Fruit fly (Drosophila melanogaster) whole organism, embryonic: ENCODE measurements around the gene Etfb.
A peak's percentile ranks its signal among the peaks of the same experiment; 100 is the strongest.

ENCODE experiments used
- Awh ChIP-seq: fragments of 200-800 bp; sonication (Bioruptor generic); IDR thresholded peaks from 2 replicates; pipeline ENCODE4, ENCODE4 v1.3.6; 2022; ENCODE audit warnings: missing biosample characterization, missing genetic modification characterization
- CG10267 ChIP-seq: fragments of 200-800 bp; sonication (Bioruptor generic); optimal IDR thresholded peaks from 2 replicates; lab custom pipeline; 2018; ENCODE audit warnings: missing biosample characterization, mild to moderate bottlenecking, missing genetic modification characterization, moderate library complexity
- CG10274 ChIP-seq: fragments of 200-800 bp; sonication (Bioruptor generic); optimal IDR thresholded peaks from 3 replicates; lab custom pipeline; 2017; ENCODE audit warnings: missing biosample characterization, mild to moderate bottlenecking, missing genetic modification characterization
- CG10431 ChIP-seq: fragments of 200-800 bp; sonication (Bioruptor generic); optimal IDR thresholded peaks from 3 replicates; lab custom pipeline; 2018; ENCODE audit warnings: missing biosample characterization, mild to moderate bottlenecking, missing genetic modification characterization
- CG11247 ChIP-seq: fragments of 200-800 bp; sonication (Bioruptor generic); IDR thresholded peaks from 2 replicates; pipeline ENCODE4 v1.3.6; 2022; ENCODE audit warnings: missing biosample characterization, missing genetic modification characterization
- CG12236 ChIP-seq: fragments of 200-800 bp; sonication (Bioruptor generic); optimal IDR thresholded peaks from 2 replicates; lab custom pipeline; 2016; ENCODE audit warnings: missing biosample characterization, missing genetic modification characterization
- CG12942 ChIP-seq: fragments of 200-800 bp; sonication (Bioruptor generic); optimal IDR thresholded peaks from 3 replicates; lab custom pipeline; 2016; ENCODE audit warnings: missing biosample characterization, missing genetic modification characterization
- CG13775 ChIP-seq: fragments of 200-800 bp; sonication (Bioruptor generic); optimal IDR thresholded peaks from 3 replicates; lab custom pipeline; 2017; ENCODE audit warnings: missing biosample characterization, mild to moderate bottlenecking, missing genetic modification characterization
- CG14710 ChIP-seq: fragments of 200-800 bp; sonication (Bioruptor generic); optimal IDR thresholded peaks from 3 replicates; lab custom pipeline; 2019; ENCODE audit warnings: missing biosample characterization, mild to moderate bottlenecking, missing genetic modification characterization, moderate library complexity
- CG14965 ChIP-seq: fragments of 200-800 bp; sonication (Bioruptor generic); optimal IDR thresholded peaks from 2 replicates; lab custom pipeline; 2016; ENCODE audit warnings: missing biosample characterization, missing genetic modification characterization, borderline replicate concordance
- CG17359 ChIP-seq: fragments of 200-800 bp; sonication (Bioruptor generic); optimal IDR thresholded peaks from 3 replicates; lab custom pipeline; 2018; ENCODE audit warnings: missing biosample characterization, mild to moderate bottlenecking, missing genetic modification characterization, moderate library complexity
- CG17361 ChIP-seq: fragments of 200-800 bp; sonication (Bioruptor generic); IDR thresholded peaks from 3 replicates; pipeline ENCODE4 v1.3.6; 2022; ENCODE audit warnings: missing biosample characterization, missing genetic modification characterization
- CG2116 ChIP-seq: fragments of 200-800 bp; sonication (Bioruptor generic); optimal IDR thresholded peaks from 3 replicates; lab custom pipeline; 2018; ENCODE audit warnings: missing biosample characterization, mild to moderate bottlenecking, missing genetic modification characterization
- CG2120 ChIP-seq: fragments of 200-800 bp; sonication (Bioruptor generic); optimal IDR thresholded peaks from 3 replicates; lab custom pipeline; 2016; ENCODE audit warnings: missing biosample characterization, missing genetic modification characterization
- CG3163 ChIP-seq: fragments of 200-800 bp; sonication (Bioruptor generic); optimal IDR thresholded peaks from 3 replicates; lab custom pipeline; 2016; ENCODE audit warnings: missing biosample characterization, missing genetic modification characterization
- CG3847 ChIP-seq: fragments of 200-800 bp; sonication (Bioruptor generic); IDR thresholded peaks from 2 replicates; pipeline ENCODE4 v1.3.6; 2022; ENCODE audit warnings: missing biosample characterization, missing genetic modification characterization
- CG3995 ChIP-seq: fragments of 200-800 bp; sonication (Bioruptor generic); optimal IDR thresholded peaks from 3 replicates; lab custom pipeline; 2016; ENCODE audit warnings: missing biosample characterization, missing genetic modification characterization
- CG4820 ChIP-seq: fragments of 200-800 bp; sonication (Bioruptor generic); optimal IDR thresholded peaks from 3 replicates; lab custom pipeline; 2016; ENCODE audit warnings: missing biosample characterization, missing genetic modification characterization
- CG5180 ChIP-seq: fragments of 200-800 bp; sonication (Bioruptor generic); optimal IDR thresholded peaks from 3 replicates; lab custom pipeline; 2017; ENCODE audit warnings: missing biosample characterization, missing genetic modification characterization, mild to moderate bottlenecking, moderate library complexity, missing genetic modification reagents
- CG6254 ChIP-seq: fragments of 200-800 bp; sonication (Bioruptor generic); optimal IDR thresholded peaks from 3 replicates; lab custom pipeline; 2017; ENCODE audit warnings: mild to moderate bottlenecking, missing biosample characterization, missing genetic modification reagents, missing genetic modification characterization
- CG6813 ChIP-seq: fragments of 200-800 bp; sonication (Bioruptor generic); optimal IDR thresholded peaks from 2 replicates; lab custom pipeline; 2017; ENCODE audit warnings: missing biosample characterization, missing genetic modification characterization, mild to moderate bottlenecking, moderate library complexity, missing genetic modification reagents
- CG7271 ChIP-seq: fragments of 200-800 bp; sonication (Bioruptor generic); optimal IDR thresholded peaks from 2 replicates; lab custom pipeline; 2018; ENCODE audit warnings: missing biosample characterization, mild to moderate bottlenecking, missing genetic modification characterization, moderate library complexity
- CG7357 ChIP-seq: fragments of 200-800 bp; sonication (Bioruptor generic); IDR thresholded peaks from 3 replicates; pipeline ENCODE4 v1.3.6; 2022; ENCODE audit warnings: missing biosample characterization, missing genetic modification characterization
- CG7786 ChIP-seq: fragments of 200-800 bp; sonication (Bioruptor generic); optimal IDR thresholded peaks from 2 replicates; lab custom pipeline; 2016; ENCODE audit warnings: missing biosample characterization, missing genetic modification characterization
- CG7963 ChIP-seq: fragments of 200-800 bp; sonication (Bioruptor generic); IDR thresholded peaks from 3 replicates; pipeline ENCODE4 v1.3.6; 2022; ENCODE audit warnings: missing biosample characterization, missing genetic modification characterization; ENCODE audit not compliant: partially characterized antibody
- D19B ChIP-seq: fragments of 200-800 bp; sonication (Bioruptor generic); optimal IDR thresholded peaks from 2 replicates; lab custom pipeline; 2017; ENCODE audit warnings: missing biosample characterization, mild to moderate bottlenecking, missing genetic modification characterization
- Dbx ChIP-seq: fragments of 200-800 bp; sonication (Bioruptor generic); IDR thresholded peaks from 3 replicates; pipeline ENCODE4 v1.3.6; 2022; ENCODE audit warnings: missing biosample characterization, missing genetic modification characterization
- Dip2 ChIP-seq: fragments of 200-800 bp; sonication (Bioruptor generic); IDR thresholded peaks from 2 replicates; pipeline ENCODE4 v1.3.6; 2022; ENCODE audit warnings: missing biosample characterization, missing genetic modification characterization
- HLHmδ ChIP-seq: fragments of 200-800 bp; sonication (Bioruptor generic); optimal IDR thresholded peaks from 2 replicates; lab custom pipeline; 2018; ENCODE audit warnings: missing biosample characterization, mild to moderate bottlenecking, missing genetic modification characterization, moderate library complexity
- Hey ChIP-seq: fragments of 200-800 bp; sonication (Bioruptor generic); optimal IDR thresholded peaks from 3 replicates; lab custom pipeline; 2018; ENCODE audit warnings: missing biosample characterization, mild to moderate bottlenecking, missing genetic modification characterization
- Stat92E ChIP-seq, 3 experiments: fragments of >200 bp in 2 of 3; fragments of 200-800 bp in 1 of 3; sonication (Bioruptor generic) in 1 of 3; optimal IDR thresholded peaks; 2 replicates each; lab custom pipeline; 2017 to 2019; ENCODE audit warnings: missing biosample characterization in 3 of 3, missing genetic modification characterization in 3 of 3, mild to moderate bottlenecking in 1 of 3, moderate library complexity in 1 of 3
- Trl ChIP-seq, 3 experiments: fragments of >200 bp in 2 of 3; fragments of 200-800 bp in 1 of 3; sonication (Bioruptor generic) in 1 of 3; optimal IDR thresholded peaks; 2 replicates in 1 of 3; 3 replicates in 2 of 3; lab custom pipeline; 2016 to 2017; ENCODE audit warnings: missing biosample characterization in 1 of 3, missing genetic modification characterization in 1 of 3
- Xrp1 ChIP-seq: fragments of 200-800 bp; sonication (Bioruptor generic); IDR thresholded peaks from 2 replicates; pipeline ENCODE4 v1.3.6; 2022; ENCODE audit warnings: missing biosample characterization, missing genetic modification characterization
- dpn ChIP-seq, 2 experiments: fragments of 200-800 bp; sonication (Bioruptor generic); optimal IDR thresholded peaks; 3 replicates each; lab custom pipeline; 2016; ENCODE audit warnings: missing biosample characterization in 2 of 2, missing genetic modification characterization in 2 of 2
- esg ChIP-seq: fragments of 200-800 bp; sonication (Bioruptor generic); conservative IDR thresholded peaks from 2 replicates; pipeline ENCODE4 v1.3.6; 2022; ENCODE audit warnings: missing biosample characterization, missing genetic modification characterization
- fd102C ChIP-seq: fragments of 200-800 bp; sonication (Bioruptor generic); optimal IDR thresholded peaks from 2 replicates; lab custom pipeline; 2018; ENCODE audit warnings: missing biosample characterization, mild to moderate bottlenecking, missing genetic modification characterization, moderate library complexity
- fd96Cb ChIP-seq: fragments of 200-800 bp; sonication (Bioruptor generic); optimal IDR thresholded peaks from 2 replicates; lab custom pipeline; 2018; ENCODE audit warnings: missing biosample characterization, mild to moderate bottlenecking, missing genetic modification characterization, moderate library complexity
- gem ChIP-seq: fragments of 200-800 bp; sonication (Bioruptor generic); optimal IDR thresholded peaks from 2 replicates; lab custom pipeline; 2019; ENCODE audit warnings: missing biosample characterization, mild to moderate bottlenecking, missing genetic modification characterization, moderate library complexity
- kni ChIP-seq: fragments of 200-800 bp; sonication (Bioruptor generic); optimal IDR thresholded peaks from 3 replicates; lab custom pipeline; 2017; ENCODE audit warnings: mild to moderate bottlenecking, missing biosample characterization, missing genetic modification reagents, missing genetic modification characterization
- lola ChIP-seq, 3 experiments: fragments of >200 bp in 2 of 3; fragments of 200-800 bp in 1 of 3; sonication (Bioruptor generic) in 1 of 3; optimal IDR thresholded peaks; 2 replicates each; lab custom pipeline; 2017 to 2019; ENCODE audit warnings: missing biosample characterization in 3 of 3, missing genetic modification characterization in 3 of 3, mild to moderate bottlenecking in 1 of 3, moderate library complexity in 1 of 3
- oc ChIP-seq: fragments of 200-800 bp; sonication (Bioruptor generic); optimal IDR thresholded peaks from 2 replicates; lab custom pipeline; 2018; ENCODE audit warnings: missing biosample characterization, mild to moderate bottlenecking, missing genetic modification characterization, moderate library complexity
- peb ChIP-seq: fragments of 200-800 bp; sonication (Bioruptor generic); IDR thresholded peaks from 2 replicates; pipeline ENCODE4 v1.3.6; 2022; ENCODE audit warnings: missing biosample characterization, missing genetic modification characterization
- pfk ChIP-seq: fragments of 200-800 bp; sonication (Bioruptor generic); optimal IDR thresholded peaks from 2 replicates; lab custom pipeline; 2018; ENCODE audit warnings: missing biosample characterization, mild to moderate bottlenecking, missing genetic modification characterization, moderate library complexity
- pita ChIP-seq: fragments of 200-800 bp; sonication (Bioruptor generic); optimal IDR thresholded peaks from 2 replicates; lab custom pipeline; 2017; ENCODE audit warnings: missing biosample characterization, mild to moderate bottlenecking, missing genetic modification characterization
- psq ChIP-seq: fragments of 200-800 bp; sonication (Bioruptor generic); optimal IDR thresholded peaks from 2 replicates; lab custom pipeline; 2017; ENCODE audit warnings: missing biosample characterization, missing genetic modification characterization
- sens ChIP-seq: fragments of 200-800 bp; sonication (Bioruptor generic); peaks from one replicate; lab custom pipeline; 2016; ENCODE audit warnings: missing biosample characterization, missing genetic modification characterization

The Etfb gene

dm6 chr3R:29829228-29829786 is 26.6 kb upstream of the Etfb start (continued):
- no peak for TF ChIP-seq CG17359 (tag; lab: Kevin White, UChicago)
- no peak for TF ChIP-seq CG7271

DNA sequence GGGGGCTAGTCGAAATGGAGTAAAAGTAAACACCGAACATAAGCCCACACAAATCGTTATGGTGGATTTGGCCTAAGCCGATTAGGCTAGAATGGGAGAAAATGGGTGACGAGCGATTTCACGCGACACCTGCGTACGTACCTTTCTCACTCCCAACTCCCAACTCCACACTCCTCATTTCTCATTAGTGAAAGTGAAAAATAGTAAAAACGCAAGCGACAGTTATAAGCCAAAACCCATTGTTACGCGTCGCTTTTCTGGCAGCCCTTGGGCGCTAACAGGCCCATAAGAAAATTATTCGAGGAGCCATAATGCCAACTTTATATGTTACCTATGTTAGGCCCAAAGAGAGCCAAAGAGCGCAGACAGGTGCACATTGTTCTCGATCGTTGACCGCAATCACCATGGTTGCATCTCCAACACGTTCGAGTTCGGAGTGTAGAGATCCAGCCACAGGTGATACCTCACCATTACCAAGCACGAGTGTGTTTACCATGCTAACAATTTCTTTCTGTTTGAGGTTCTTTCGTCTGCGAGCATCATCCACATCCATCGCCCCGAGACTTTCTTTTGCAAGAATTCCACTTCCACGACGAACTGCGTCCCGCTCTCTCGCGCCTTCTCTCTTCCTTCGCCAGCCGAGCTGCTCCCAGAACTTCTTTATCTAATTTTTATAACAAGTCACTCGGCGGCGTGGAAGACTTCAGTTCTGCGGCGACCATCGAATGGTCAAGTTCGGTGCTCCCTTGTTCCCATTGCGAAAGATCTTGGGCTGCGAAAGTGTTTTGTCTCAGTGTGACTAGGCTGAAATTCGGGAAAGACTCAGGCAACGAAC is 15.9 kb upstream of the Etfb start, which contains the start of gene neo:
neo (plus strand) TSS at position 698 of the 835 bp plus-strand sequence.
- TF ChIP-seq D19B (GFP tag; lab: Kevin White, UChicago), result no peak
- no peak for TF ChIP-seq CG10431
- peak; percentile 96 for TF ChIP-seq CG5180 (GFP tag; lab: Kevin White, UChicago)
- TF ChIP-seq Dip2 (GFP tag; lab: Robert Waterston, UW), result no peak
- TF ChIP-seq pita (GFP tag; lab: Kevin White, UChicago), result no peak
- TF ChIP-seq esg (GFP tag; lab: Robert Waterston, UW), result no peak
- TF ChIP-seq CG12236 (GFP tag; lab: Kevin White, UChicago), result no peak
- no peak for TF ChIP-seq CG7963 (GFP tag; lab: Robert Waterston, UW)
- no peak for TF ChIP-seq CG12942
- TF ChIP-seq CG14710, result no peak
- no peak for TF ChIP-seq psq (GFP tag; lab: Kevin White, UChicago)
- no peak for TF ChIP-seq Dbx (GFP tag; lab: Robert Waterston, UW)
- TF ChIP-seq CG7357, result no peak
- no peak for TF ChIP-seq CG2116 (GFP tag; lab: Kevin White, UChicago)
- no peak for TF ChIP-seq Awh (GFP tag; lab: Robert Waterston, UW)
- no peak for TF ChIP-seq CG17361 (GFP tag; lab: Robert Waterston, UW)
- no peak for TF ChIP-seq dpn (GFP tag; optimal IDR thresholded peaks at IDR 0.05; lab: Kevin White, UChicago)
- TF ChIP-seq oc (tag; lab: Kevin White, UChicago), result peak; percentile 89
- TF ChIP-seq lola (GFP tag; optimal IDR thresholded peaks at IDR 0.05; lab: Kevin White, UChicago), result no peak
- TF ChIP-seq CG11247 (GFP tag; lab: Robert Waterston, UW), result no peak
- no peak for TF ChIP-seq CG10267 (tag; lab: Kevin White, UChicago)
- TF ChIP-seq peb (GFP tag; lab: Robert Waterston, UW), result no peak
- TF ChIP-seq CG3847 (GFP tag; lab: Robert Waterston, UW), result no peak
- TF ChIP-seq pfk (GFP tag; lab: Kevin White, UChicago), result no peak
- peak; percentile 12 for TF ChIP-seq HLHmδ (GFP tag; lab: Kevin White, UChicago)
- TF ChIP-seq fd96Cb (tag; lab: Kevin White, UChicago), result no peak
- peak in 1 of 3 experiments; percentile 10 for TF ChIP-seq Stat92E (GFP tag; optimal IDR thresholded peaks at IDR 0.05; lab: Kevin White, UChicago)
- peak in 1 of 2 experiments; percentile 52 for TF ChIP-seq Trl (optimal IDR thresholded peaks at IDR 0.05; lab: Kevin White, UChicago)
- no peak for TF ChIP-seq Trl (GFP tag; optimal IDR thresholded peaks at IDR 0.05; lab: Kevin White, UChicago)
- TF ChIP-seq CG13775 (GFP tag; lab: Kevin White, UChicago), result no peak
- TF ChIP-seq CG6254 (GFP tag; lab: Kevin White, UChicago), result no peak
- TF ChIP-seq CG6813 (GFP tag; lab: Kevin White, UChicago), result no peak
- no peak for TF ChIP-seq CG4820 (GFP tag; lab: Kevin White, UChicago)
- TF ChIP-seq CG7786 (GFP tag; lab: Kevin White, UChicago), result no peak
- no peak for TF ChIP-seq CG3995 (GFP tag; lab: Kevin White, UChicago)
- peak; percentile 44 for TF ChIP-seq sens
- no peak for TF ChIP-seq Hey (tag; lab: Kevin White, UChicago)
- no peak for TF ChIP-seq Xrp1 (GFP tag; lab: Robert Waterston, UW)
- TF ChIP-seq kni (GFP tag; lab: Kevin White, UChicago), result peak; percentile 33
- TF ChIP-seq gem (tag; lab: Kevin White, UChicago), result no peak
- no peak for TF ChIP-seq fd102C
- TF ChIP-seq CG10274, result no peak
- peak; percentile 41 for TF ChIP-seq CG3163 (GFP tag; lab: Kevin White, UChicago)
- TF ChIP-seq CG14965 (GFP tag; lab: Kevin White, UChicago), result no peak
- no peak for TF ChIP-seq CG2120 (GFP tag; lab: Kevin White, UChicago)
